Worm (Caenorhabditis elegans): Measurements from ENCODE around the gene pals-38.

DNA sequence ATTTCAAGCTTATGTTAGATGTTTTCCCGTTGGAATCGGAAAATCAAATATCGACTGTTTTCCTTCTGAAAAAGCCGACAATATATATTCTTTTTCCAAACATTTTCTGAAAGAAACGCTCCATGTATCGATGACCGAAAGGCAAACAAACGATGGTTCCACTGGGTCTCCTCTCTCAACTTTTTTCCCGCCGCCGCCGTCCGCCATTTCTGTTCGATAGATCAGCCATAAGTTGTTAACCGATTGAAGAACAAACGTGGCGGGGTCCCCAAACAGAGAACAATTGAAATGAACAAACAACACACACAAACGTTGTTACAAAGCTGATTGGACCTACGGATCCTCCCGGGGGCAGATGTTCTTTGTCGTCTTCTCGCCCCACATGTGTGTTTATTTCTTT, 19.9 kb upstream of the pals-38 start:
- TF ChIP-seq unc-86 (tag; optimal IDR thresholded peaks at IDR 0.05) = no peak
- no peak for TF ChIP-seq ceh-30 (tag; optimal IDR thresholded peaks at IDR 0.05)
- TF ChIP-seq ceh-18 (tag; optimal IDR thresholded peaks at IDR 0.05) = no peak
- TF ChIP-seq dve-1 (tag; optimal IDR thresholded peaks at IDR 0.05) = no peak
- TF ChIP-seq pha-2 (tag; optimal IDR thresholded peaks at IDR 0.05) = no peak
- TF ChIP-seq F13H6.1 (tag; optimal IDR thresholded peaks at IDR 0.05) = no peak
- no peak for TF ChIP-seq C38D4.7 (GFP tag; optimal IDR thresholded peaks at IDR 0.05)
- no peak for TF ChIP-seq elt-2 (tag; optimal IDR thresholded peaks at IDR 0.05)
